Worm (Caenorhabditis elegans) whole organism, early embryonic: ENCODE data around the gene rpl-16.

Experiments
- aly-1 ChIP-seq: sonication (generic microtip); optimal IDR thresholded peaks from 2 replicates; lab custom pipeline; 2016; ENCODE audit warnings: missing genetic modification characterization, missing compliant biosample characterization
- ama-1 ChIP-seq: fragments of 150-350 bp; optimal IDR thresholded peaks from 2 replicates; lab custom pipeline; 2014
- ceh-36 ChIP-seq: sonication (generic microtip); optimal IDR thresholded peaks from 2 replicates; lab custom pipeline; 2016; ENCODE audit warnings: missing genetic modification characterization, inconsistent platforms, missing compliant biosample characterization
- flt-1 ChIP-seq: fragments of 200-800 bp; sonication (Bioruptor generic); IDR thresholded peaks from 2 replicates; pipeline ENCODE4 v1.3.6; 2022; ENCODE audit warnings: missing genetic modification characterization, missing compliant biosample characterization
- pes-1 ChIP-seq: fragments of 200-800 bp; sonication (Bioruptor generic); IDR thresholded peaks from 2 replicates; pipeline ENCODE4 v1.3.6; 2022; ENCODE audit warnings: missing genetic modification reagents, missing genetic modification characterization, missing compliant biosample characterization
- tbx-11 ChIP-seq: fragments of 200-800 bp; sonication (Bioruptor generic); IDR thresholded peaks from 2 replicates; pipeline ENCODE4 v1.3.6; 2022; ENCODE audit warnings: missing genetic modification characterization, missing compliant biosample characterization
- tbx-37 ChIP-seq: fragments of 200-800 bp; sonication (Bioruptor generic); conservative IDR thresholded peaks from 2 replicates; pipeline ENCODE4 v1.3.6; 2022; ENCODE audit warnings: missing genetic modification reagents, missing genetic modification characterization, missing compliant biosample characterization

DNA sequence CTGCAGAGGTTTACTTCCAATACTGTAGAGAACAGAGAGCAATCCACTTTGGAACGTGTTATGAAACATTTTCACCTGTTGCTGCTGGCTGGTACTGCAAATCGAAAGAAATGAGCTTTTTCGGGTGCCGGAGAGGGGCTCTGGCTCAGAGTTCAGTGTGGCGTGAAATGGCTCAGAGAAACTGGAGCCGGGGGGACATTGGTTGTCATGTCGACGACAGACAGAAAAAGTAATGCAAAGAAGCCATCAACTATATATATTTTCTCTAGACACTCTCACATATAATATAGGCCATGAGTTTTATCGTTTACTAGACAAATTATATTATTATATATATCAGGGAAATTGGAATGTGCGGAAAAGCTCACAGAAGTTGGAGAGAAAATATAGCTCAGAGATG is 34.0 kb upstream of the rpl-16 start, which contains the start of gene cfap-20:
- TF ChIP-seq flt-1 (GFP tag; lab: Robert Waterston, UW) (no peak), ama-1 (lab: Kevin White, UChicago) (no peak), ceh-36 (tag; lab: Kevin White, UChicago) (no peak), pes-1 (no peak), tbx-37 (GFP tag; lab: Robert Waterston, UW) (no peak), aly-1 (tag; lab: Kevin White, UChicago) (no peak), tbx-11 (no peak)
